Worm (Caenorhabditis elegans) whole organism, L1 larva: ENCODE results near the gene nmr-2.
A peak's percentile ranks its signal among the peaks of the same experiment; 100 is the strongest.

Source experiments
- C16A3.4 ChIP-seq: fragments of 150-350 bp; optimal IDR thresholded peaks from 2 replicates; lab custom pipeline; 2014; ENCODE audit warnings: missing biosample characterization, missing genetic modification characterization
- F16B12.6 ChIP-seq: fragments of 150-350 bp; optimal IDR thresholded peaks from 2 replicates; lab custom pipeline; 2014; ENCODE audit warnings: missing biosample characterization, missing genetic modification characterization
- alr-1 ChIP-seq: fragments of 200-800 bp; sonication (Bioruptor generic); optimal IDR thresholded peaks from 2 replicates; lab custom pipeline; 2018; ENCODE audit warnings: borderline replicate concordance, mild to moderate bottlenecking, missing genetic modification characterization, missing compliant biosample characterization
- aly-2 ChIP-seq: fragments of 150-350 bp; optimal IDR thresholded peaks from 2 replicates; lab custom pipeline; 2014; ENCODE audit warnings: missing biosample characterization, missing genetic modification characterization
- ama-1 ChIP-seq: fragments of 150-350 bp; optimal IDR thresholded peaks from 2 replicates; lab custom pipeline; 2014
- blmp-1 ChIP-seq: fragments of 150-350 bp; optimal IDR thresholded peaks from 2 replicates; lab custom pipeline; 2014; ENCODE audit warnings: missing biosample characterization, missing genetic modification characterization
- ceh-8 ChIP-seq: fragments of 200-800 bp; sonication (Bioruptor generic); optimal IDR thresholded peaks from 2 replicates; lab custom pipeline; 2018; ENCODE audit warnings: mild to moderate bottlenecking, missing genetic modification characterization, moderate library complexity, missing compliant biosample characterization
- ceh-90 ChIP-seq: sonication (generic microtip); optimal IDR thresholded peaks from 2 replicates; lab custom pipeline; 2016; ENCODE audit warnings: missing genetic modification characterization, missing compliant biosample characterization
- efl-1 ChIP-seq, 4 experiments: fragments of 150-350 bp; optimal IDR thresholded peaks in 3 of 4; peaks in 1 of 4; 1 replicate in 1 of 4; 2 replicates in 3 of 4; lab custom pipeline; 2014; ENCODE audit warnings: missing biosample characterization in 2 of 4, missing genetic modification characterization in 2 of 4, missing genetic modification reagents in 2 of 4
- elt-3 ChIP-seq, 6 experiments: fragments of 150-350 bp in 1 of 6; sonication (generic microtip); optimal IDR thresholded peaks; 2 replicates each; lab custom pipeline; 2017 to 2018; ENCODE audit warnings: missing biosample characterization in 6 of 6, missing genetic modification characterization in 6 of 6, inconsistent platforms in 1 of 6
- fkh-4 ChIP-seq: sonication (generic microtip); optimal IDR thresholded peaks from 2 replicates; lab custom pipeline; 2016; ENCODE audit warnings: missing compliant biosample characterization, missing genetic modification characterization, borderline replicate concordance
- grh-1 ChIP-seq: fragments of 200-800 bp; sonication (Bioruptor generic); IDR thresholded peaks from 2 replicates; pipeline ENCODE4 v1.3.6; 2022; ENCODE audit warnings: missing genetic modification reagents, missing genetic modification characterization, missing compliant biosample characterization
- hlh-17 ChIP-seq: fragments of 200-800 bp; sonication (Bioruptor generic); optimal IDR thresholded peaks from 2 replicates; lab custom pipeline; 2018; ENCODE audit warnings: missing genetic modification characterization, mild to moderate bottlenecking, missing compliant biosample characterization, moderate library complexity, borderline replicate concordance
- isw-1 ChIP-seq: fragments of 200-800 bp; sonication (Bioruptor generic); IDR thresholded peaks from 2 replicates; pipeline ENCODE4 v1.3.6; 2022; ENCODE audit warnings: missing genetic modification characterization, missing compliant biosample characterization
- lin-13 ChIP-seq: fragments of 150-350 bp; optimal IDR thresholded peaks from 2 replicates; lab custom pipeline; 2014; ENCODE audit warnings: missing biosample characterization, missing genetic modification reagents, missing genetic modification characterization
- mab-9 ChIP-seq: fragments of 200-800 bp; sonication (Bioruptor generic); IDR thresholded peaks from 2 replicates; pipeline ENCODE4 v1.3.6; 2022; ENCODE audit warnings: missing genetic modification reagents, missing genetic modification characterization, missing compliant biosample characterization
- mef-2 ChIP-seq: fragments of 150-350 bp; optimal IDR thresholded peaks from 2 replicates; lab custom pipeline; 2014; ENCODE audit warnings: missing biosample characterization, missing genetic modification characterization
- mep-1 ChIP-seq: fragments of 150-350 bp; optimal IDR thresholded peaks from 2 replicates; lab custom pipeline; 2014; ENCODE audit warnings: missing biosample characterization, missing genetic modification characterization
- nhr-12 ChIP-seq: sonication (generic microtip); optimal IDR thresholded peaks from 2 replicates; lab custom pipeline; 2017; ENCODE audit warnings: missing biosample characterization, missing genetic modification characterization
- nhr-85 ChIP-seq: sonication (generic microtip); peaks from one replicate; lab custom pipeline; 2016; ENCODE audit warnings: missing genetic modification characterization, inconsistent platforms, missing compliant biosample characterization
- pag-3 ChIP-seq: sonication (generic microtip); optimal IDR thresholded peaks from 2 replicates; lab custom pipeline; 2017; ENCODE audit warnings: missing genetic modification characterization, mild to moderate bottlenecking, missing compliant biosample characterization, antibody characterized with exemption, borderline replicate concordance; ENCODE audit not compliant: insufficient read depth
- pax-3 ChIP-seq: fragments of 200-800 bp; sonication (Bioruptor generic); optimal IDR thresholded peaks from 2 replicates; lab custom pipeline; 2018; ENCODE audit warnings: mild to moderate bottlenecking, missing genetic modification characterization, moderate library complexity, missing compliant biosample characterization
- snu-23 ChIP-seq: sonication (generic microtip); optimal IDR thresholded peaks from 2 replicates; lab custom pipeline; 2016; ENCODE audit warnings: missing genetic modification characterization, missing compliant biosample characterization
- swsn-7 ChIP-seq: sonication (generic microtip); optimal IDR thresholded peaks from 2 replicates; lab custom pipeline; 2016; ENCODE audit warnings: missing genetic modification characterization, missing compliant biosample characterization
- tlp-1 ChIP-seq: fragments of 150-350 bp; optimal IDR thresholded peaks from 2 replicates; lab custom pipeline; 2014; ENCODE audit warnings: missing biosample characterization, missing genetic modification characterization
- unc-30 ChIP-seq: sonication (generic microtip); optimal IDR thresholded peaks from 2 replicates; lab custom pipeline; 2017; ENCODE audit warnings: missing biosample characterization, missing genetic modification characterization
- unc-62 ChIP-seq: fragments of 150-350 bp; optimal IDR thresholded peaks from 2 replicates; lab custom pipeline; 2014; ENCODE audit warnings: missing biosample characterization, missing genetic modification reagents, missing genetic modification characterization
- unc-86 ChIP-seq: sonication (generic microtip); optimal IDR thresholded peaks from 2 replicates; lab custom pipeline; 2016; ENCODE audit warnings: missing genetic modification characterization, missing compliant biosample characterization
- unc-98 ChIP-seq: fragments of 200-800 bp; sonication (Bioruptor generic); IDR thresholded peaks from 2 replicates; pipeline ENCODE4 v1.3.6; 2022; ENCODE audit warnings: missing genetic modification characterization, missing compliant biosample characterization
- vab-15 ChIP-seq: sonication (generic microtip); optimal IDR thresholded peaks from 2 replicates; lab custom pipeline; 2017; ENCODE audit warnings: missing genotype, mild to moderate bottlenecking, missing genetic modification characterization, missing compliant biosample characterization
- zag-1 ChIP-seq: fragments of 150-350 bp; optimal IDR thresholded peaks from 2 replicates; lab custom pipeline; 2014; ENCODE audit warnings: missing biosample characterization, missing genetic modification characterization
- zip-4 ChIP-seq: fragments of 200-800 bp; sonication (Bioruptor generic); optimal IDR thresholded peaks from 2 replicates; lab custom pipeline; 2018; ENCODE audit warnings: mild to moderate bottlenecking, missing genetic modification characterization, moderate library complexity, missing compliant biosample characterization
- ztf-11 ChIP-seq, 2 experiments: sonication (generic microtip); optimal IDR thresholded peaks; 2 replicates each; lab custom pipeline; 2016 to 2017; ENCODE audit warnings: missing genetic modification characterization in 2 of 2, missing biosample characterization in 1 of 2, missing compliant biosample characterization in 1 of 2

nmr-2 gene

DNA sequence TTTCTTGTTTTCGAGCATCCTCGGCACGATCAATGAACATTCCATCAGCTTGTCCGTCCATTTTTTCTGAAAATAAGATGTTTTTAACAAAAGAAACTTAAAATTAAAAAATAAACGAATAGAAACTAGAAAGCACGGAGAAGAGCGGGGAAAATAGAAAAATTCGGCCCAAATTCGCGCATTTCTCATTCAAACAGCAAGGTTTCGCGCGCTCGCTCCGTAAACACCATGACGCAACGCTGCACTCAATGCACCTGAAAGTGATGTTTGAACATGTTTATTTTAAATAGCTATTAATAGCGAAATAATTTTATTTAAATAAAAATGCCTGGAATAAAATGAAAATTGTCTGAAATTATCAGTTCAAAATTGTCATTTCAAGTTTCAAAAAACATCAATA, 48.1 kb upstream of the nmr-2 start, which contains the start of the genes mcm-3 and C25D7.15 (continued):
- peak; percentile 49 for TF ChIP-seq mep-1 (tag; lab: Kevin White, UChicago)
- TF ChIP-seq zip-4: no peak
- peak; percentile 49 for TF ChIP-seq snu-23 (GFP tag; lab: Kevin White, UChicago)

DNA sequence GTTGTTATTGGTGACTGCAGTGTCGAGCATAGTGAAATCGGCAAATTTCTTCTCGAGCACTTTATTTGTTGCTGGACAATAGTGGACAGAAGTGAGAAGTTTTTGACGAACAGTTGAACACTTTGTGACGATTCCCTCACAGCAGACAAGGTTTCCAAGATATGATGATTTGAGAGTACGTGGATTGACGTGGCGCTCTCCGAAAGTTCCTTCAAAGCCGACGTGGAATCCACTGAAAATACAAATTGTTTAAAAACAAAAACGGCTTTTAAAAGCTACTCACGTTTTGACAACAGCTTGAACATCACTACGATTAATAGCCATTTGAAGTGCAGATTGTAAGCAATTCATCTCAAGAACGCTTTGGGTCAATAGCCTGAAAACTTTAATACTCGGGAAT, 47.5 kb upstream of the nmr-2 start:
- TF ChIP-seq zag-1 (no peak), swsn-7 (tag; lab: Kevin White, UChicago) (no peak), zip-4 (no peak), tlp-1 (tag; lab: Kevin White, UChicago) (no peak), aly-2 (tag; lab: Kevin White, UChicago) (no peak), ceh-8 (GFP tag; lab: Kevin White, UChicago) (no peak), grh-1 (GFP tag; lab: Robert Waterston, UW) (0 out of 2 replicates have a peak, but pooled peaks have one; percentile 2), mef-2 (tag; lab: Kevin White, UChicago) (no peak), hlh-17 (GFP tag; lab: Kevin White, UChicago) (no peak), alr-1 (tag; lab: Kevin White, UChicago) (no peak), mab-9 (GFP tag; lab: Robert Waterston, UW) (no peak), nhr-12 (tag; lab: Kevin White, UChicago) (no peak), ceh-90 (tag; lab: Kevin White, UChicago) (no peak), unc-98 (GFP tag; lab: Robert Waterston, UW) (no peak), efl-1 (optimal IDR thresholded peaks at IDR 0.05; lab: Kevin White, UChicago) (no peak), efl-1 (GFP tag; optimal IDR thresholded peaks at IDR 0.05 in 1 of 2; lab: Kevin White, UChicago) (peak in 1 of 2 experiments; percentile 87), F16B12.6 (tag; lab: Kevin White, UChicago) (no peak)

DNA sequence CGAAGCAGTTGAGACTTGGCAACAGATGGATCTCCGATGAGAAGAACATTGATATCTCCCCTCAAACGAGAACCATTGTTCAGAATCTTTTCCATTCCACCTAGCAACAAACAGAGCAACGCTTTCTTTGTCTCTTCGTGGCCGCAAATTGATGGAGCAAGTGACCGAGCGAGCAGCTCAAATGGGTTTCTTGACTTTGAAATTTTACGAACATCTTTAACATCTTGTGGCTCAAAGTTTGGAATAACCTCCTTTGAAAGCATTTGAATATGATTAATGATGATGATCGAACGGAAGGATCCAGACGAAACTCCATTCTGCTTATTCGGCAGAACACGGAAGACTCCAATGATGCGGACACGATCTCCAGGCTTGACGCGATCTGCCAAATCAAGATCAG, 47.0 kb upstream of the nmr-2 start:
- TF ChIP-seq ama-1 (lab: Kevin White, UChicago) (no peak), nhr-85 (peak; percentile 34)

DNA sequence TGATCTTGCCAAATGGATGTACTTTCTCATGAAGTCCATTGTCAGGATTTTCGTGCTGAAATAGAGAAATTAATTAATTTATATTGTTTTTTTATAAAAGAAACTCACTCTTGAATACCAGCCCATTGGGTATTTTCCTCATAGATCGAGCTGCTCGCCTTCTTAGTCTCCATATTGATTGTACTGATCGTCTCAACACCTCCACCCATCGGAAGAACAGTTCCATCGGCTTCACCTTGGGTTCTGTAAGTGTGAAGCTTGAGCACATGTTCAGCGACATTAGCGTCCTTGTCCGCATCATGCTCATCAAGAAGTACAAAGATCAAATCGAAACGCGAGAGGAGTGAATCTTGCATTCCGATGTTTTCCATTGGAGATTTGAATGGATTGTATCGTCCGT, 46.3 kb upstream of the nmr-2 start:
- TF ChIP-seq unc-86 (tag; lab: Kevin White, UChicago) (no peak), isw-1 (GFP tag; lab: Robert Waterston, UW) (no peak), vab-15 (tag; lab: Kevin White, UChicago) (no peak), mep-1 (tag; lab: Kevin White, UChicago) (no peak), lin-13 (GFP tag; lab: Kevin White, UChicago) (no peak), elt-3 (tag; optimal IDR thresholded peaks at IDR 0.05; lab: Kevin White, UChicago) (no peak), nhr-85 (no peak), ceh-90 (tag; lab: Kevin White, UChicago) (no peak), tlp-1 (tag; lab: Kevin White, UChicago) (no peak), blmp-1 (tag; lab: Kevin White, UChicago) (no peak), unc-30 (tag; lab: Kevin White, UChicago) (no peak), pag-3 (tag; lab: Kevin White, UChicago) (no peak)

DNA sequence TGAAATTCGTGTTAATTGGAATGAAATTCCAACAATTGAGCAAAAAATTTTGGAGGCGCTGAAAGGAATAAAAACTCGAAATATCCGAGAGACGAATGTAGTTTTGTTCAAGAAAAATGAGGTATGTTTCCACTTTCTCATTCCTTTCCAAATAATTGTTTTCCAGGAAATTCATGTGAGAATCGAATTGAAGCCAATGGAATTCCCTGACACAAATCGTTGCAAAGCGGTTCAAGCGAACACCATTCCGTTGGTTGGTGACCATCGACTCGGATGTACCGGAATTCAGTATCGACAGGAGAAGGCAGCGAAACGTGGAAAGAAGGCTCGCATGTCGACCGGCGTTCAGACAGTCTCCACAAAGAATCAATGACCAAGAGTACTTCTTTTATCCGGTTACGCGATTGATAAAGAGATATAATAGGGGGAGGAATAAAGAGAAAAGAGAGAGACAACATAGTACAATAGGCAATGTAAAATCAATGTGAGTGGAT, 44.9 kb upstream of the nmr-2 start:
- TF ChIP-seq unc-62 (no peak), aly-2 (tag; lab: Kevin White, UChicago) (no peak), unc-86 (tag; lab: Kevin White, UChicago) (no peak), zag-1 (no peak), ceh-8 (GFP tag; lab: Kevin White, UChicago) (no peak), F16B12.6 (tag; lab: Kevin White, UChicago) (no peak), blmp-1 (tag; lab: Kevin White, UChicago) (no peak), ztf-11 (tag; optimal IDR thresholded peaks at IDR 0.05; lab: Kevin White, UChicago) (no peak), unc-30 (tag; lab: Kevin White, UChicago) (no peak), fkh-4 (tag; lab: Kevin White, UChicago) (no peak), C16A3.4 (tag; lab: Kevin White, UChicago) (no peak), pag-3 (tag; lab: Kevin White, UChicago) (no peak), mep-1 (tag; lab: Kevin White, UChicago) (no peak), mef-2 (tag; lab: Kevin White, UChicago) (no peak), elt-3 (tag; optimal IDR thresholded peaks at IDR 0.05; lab: Kevin White, UChicago) (no peak), pax-3 (tag; lab: Kevin White, UChicago) (no peak)
